Worm (Caenorhabditis elegans) whole organism, L2 larva: Measurements from ENCODE around the gene oac-32.

Source experiments
- aly-2 ChIP-seq: fragments of 150-350 bp; optimal IDR thresholded peaks from 2 replicates; lab custom pipeline; 2014; ENCODE audit warnings: missing biosample characterization, missing genetic modification characterization
- ztf-1 ChIP-seq: fragments of 200-800 bp; sonication (Bioruptor generic); conservative IDR thresholded peaks from 2 replicates; pipeline ENCODE4 v1.3.6; 2022; ENCODE audit warnings: missing genetic modification characterization, missing compliant biosample characterization

ce11 chrV:1585411-1585810 lies 39.8 kb upstream of the oac-32 start, which contains the start of gene F16B4.7:
- TF ChIP-seq ztf-1 (GFP tag; lab: Robert Waterston, UW): no peak
- no peak for TF ChIP-seq aly-2 (tag; lab: Kevin White, UChicago)
